Worm (Caenorhabditis elegans): ENCODE results near the gene mrp-1.

The mrp-1 gene

DNA sequence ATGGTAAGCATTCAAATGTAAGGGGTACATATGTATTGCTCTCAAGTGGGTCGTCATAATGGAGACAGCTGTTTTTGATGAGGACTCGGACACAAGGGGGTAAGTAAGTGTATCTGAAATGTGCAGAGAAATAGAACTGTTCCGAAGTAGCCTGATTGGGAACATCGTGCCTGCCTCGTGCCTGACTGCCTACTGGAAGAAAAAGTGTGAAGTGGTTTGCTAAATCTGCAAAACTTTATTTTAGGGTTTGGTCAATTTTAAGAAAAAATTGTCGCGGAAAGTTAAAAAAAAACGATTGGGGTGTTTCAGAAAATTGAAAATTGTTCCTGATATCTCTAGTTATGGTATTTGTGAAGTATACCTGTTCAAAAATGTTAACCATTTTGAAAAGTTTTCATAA lies 30.5 kb downstream of the mrp-1 start, which contains the start of gene hlh-19:
TSS of gene hlh-19 (minus strand) at position 101 of the 400 bp plus-strand sequence.
- TF ChIP-seq hmbx-1 (tag; optimal IDR thresholded peaks at IDR 0.05) (no peak), sea-1 (GFP tag; conservative IDR thresholded peaks at IDR 0.05) (no peak), hnd-1 (tag; optimal IDR thresholded peaks at IDR 0.05) (no peak), B0310.2 (tag; optimal IDR thresholded peaks at IDR 0.05) (no peak), scrt-1 (GFP tag; IDR thresholded peaks at IDR 0.05) (no peak), pes-1 (GFP tag; IDR thresholded peaks at IDR 0.05) (no peak), ceh-13 (GFP tag; optimal IDR thresholded peaks at IDR 0.05) (no peak), hmg-4 (GFP tag; optimal IDR thresholded peaks at IDR 0.05) (no peak), flt-1 (GFP tag; IDR thresholded peaks at IDR 0.05) (no peak), tbx-37 (GFP tag; conservative IDR thresholded peaks at IDR 0.05) (no peak), tra-4 (tag; optimal IDR thresholded peaks at IDR 0.05) (no peak), F13C5.2 (tag; optimal IDR thresholded peaks at IDR 0.05) (no peak), ama-1 (optimal IDR thresholded peaks at IDR 0.05) (no peak), aly-1 (tag; optimal IDR thresholded peaks at IDR 0.05) (no peak), tbx-11 (GFP tag; IDR thresholded peaks at IDR 0.05) (no peak), ceh-36 (tag; optimal IDR thresholded peaks at IDR 0.05) (no peak), ets-7 (tag; optimal IDR thresholded peaks at IDR 0.05) (no peak)

ce11 chrX:555043-555791 lies 32.5 kb downstream of the mrp-1 start:
- TF ChIP-seq tbx-11 (GFP tag; IDR thresholded peaks at IDR 0.05): no peak
- TF ChIP-seq hmg-4 (GFP tag; optimal IDR thresholded peaks at IDR 0.05): no peak
- no peak for TF ChIP-seq sea-1 (GFP tag; conservative IDR thresholded peaks at IDR 0.05)
- no peak for TF ChIP-seq B0310.2 (tag; optimal IDR thresholded peaks at IDR 0.05)
- no peak for TF ChIP-seq F13C5.2 (tag; optimal IDR thresholded peaks at IDR 0.05)
- TF ChIP-seq aly-1 (tag; optimal IDR thresholded peaks at IDR 0.05): no peak
- no peak for TF ChIP-seq ets-7 (tag; optimal IDR thresholded peaks at IDR 0.05)
- TF ChIP-seq tra-4 (tag; optimal IDR thresholded peaks at IDR 0.05): no peak
- TF ChIP-seq hmbx-1 (tag; optimal IDR thresholded peaks at IDR 0.05): no peak
- no peak for TF ChIP-seq ceh-13 (GFP tag; optimal IDR thresholded peaks at IDR 0.05)
- no peak for TF ChIP-seq hnd-1 (tag; optimal IDR thresholded peaks at IDR 0.05)
- TF ChIP-seq flt-1 (GFP tag; IDR thresholded peaks at IDR 0.05): no peak
- no peak for TF ChIP-seq ceh-36 (tag; optimal IDR thresholded peaks at IDR 0.05)
- no peak for TF ChIP-seq scrt-1 (GFP tag; IDR thresholded peaks at IDR 0.05)
- no peak for TF ChIP-seq pes-1 (GFP tag; IDR thresholded peaks at IDR 0.05)
- no peak for TF ChIP-seq tbx-37 (GFP tag; conservative IDR thresholded peaks at IDR 0.05)
- no peak for TF ChIP-seq ama-1 (optimal IDR thresholded peaks at IDR 0.05)

DNA sequence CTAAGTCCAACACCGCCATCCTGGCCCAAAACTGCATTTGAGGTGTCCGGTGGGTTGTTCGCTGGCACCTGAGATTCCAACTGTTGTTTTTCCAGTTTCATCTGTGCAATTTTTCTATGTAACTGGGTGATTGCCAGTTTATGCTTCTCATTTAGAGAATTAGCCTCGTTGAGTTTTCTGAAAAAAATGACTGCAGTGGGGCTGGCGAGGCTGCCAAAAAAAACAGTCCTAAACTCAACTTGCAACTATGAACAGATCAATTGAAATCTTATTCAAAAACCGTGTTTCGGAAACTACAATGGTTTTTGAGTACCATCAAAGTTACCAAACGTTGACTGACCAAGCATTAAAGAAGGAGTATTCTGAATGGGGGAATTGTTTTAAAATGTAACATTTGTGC lies 33.8 kb downstream of the mrp-1 start, which contains the start of gene F57C12.6:
TSS of gene F57C12.6 (minus strand) at position 101 of the 400 bp plus-strand sequence.
- TF ChIP-seq hmbx-1 (tag; optimal IDR thresholded peaks at IDR 0.05) (no peak), ceh-13 (GFP tag; optimal IDR thresholded peaks at IDR 0.05) (no peak), ceh-36 (tag; optimal IDR thresholded peaks at IDR 0.05) (no peak), tra-4 (tag; optimal IDR thresholded peaks at IDR 0.05) (no peak), hnd-1 (tag; optimal IDR thresholded peaks at IDR 0.05) (no peak)

DNA sequence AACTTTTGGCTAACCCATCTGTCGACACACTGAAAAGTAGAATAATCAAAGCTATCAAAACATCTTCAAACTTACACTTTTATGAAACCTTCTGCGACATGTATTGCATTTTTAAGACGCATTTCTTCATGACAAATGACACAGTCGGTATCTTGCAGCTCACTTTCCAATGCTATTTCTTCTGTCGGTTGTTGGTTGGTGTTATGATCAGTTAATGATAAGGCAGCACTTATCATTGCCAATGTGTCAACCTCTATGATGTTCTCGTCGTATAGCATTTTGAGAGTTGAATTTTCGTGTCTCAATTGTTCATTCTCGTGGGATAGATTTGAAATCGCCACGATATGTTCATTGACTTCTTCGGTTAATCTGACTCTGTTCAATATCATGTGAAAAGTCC lies 34.3 kb downstream of the mrp-1 start:
- TF ChIP-seq flt-1 (GFP tag; IDR thresholded peaks at IDR 0.05): no peak
- TF ChIP-seq hmbx-1 (tag; optimal IDR thresholded peaks at IDR 0.05): no peak

DNA sequence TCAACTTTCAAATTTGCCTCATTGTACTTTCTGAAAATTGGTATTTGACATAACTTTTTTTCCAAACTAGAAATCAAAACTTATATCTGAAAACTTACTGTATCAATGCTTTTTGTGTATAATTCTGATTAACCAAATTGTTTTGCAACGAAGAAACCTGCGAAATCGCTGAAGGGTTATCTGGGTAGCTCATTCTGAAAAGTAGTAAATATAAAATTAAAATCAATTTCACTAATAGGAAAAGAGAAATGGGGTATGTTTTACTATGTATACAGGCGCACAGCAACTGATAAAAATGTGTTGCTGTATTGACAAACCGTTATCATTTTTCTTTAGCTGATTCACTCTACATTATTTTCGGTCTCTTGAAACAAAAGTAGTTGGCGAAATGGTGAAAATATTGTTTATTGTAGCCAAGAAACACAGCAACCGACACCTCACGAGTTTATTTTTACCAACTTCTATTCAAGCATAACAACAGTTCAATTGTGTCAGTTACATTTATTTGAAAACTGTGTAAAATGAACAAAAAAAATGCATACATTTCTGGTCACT lies 36.4 kb downstream of the mrp-1 start, which contains the start of gene F57C12.2:
TSS of gene F57C12.2 (minus strand) at position 218 of the 555 bp plus-strand sequence.
- TF ChIP-seq hmg-4 (GFP tag; optimal IDR thresholded peaks at IDR 0.05) (no peak), hnd-1 (tag; optimal IDR thresholded peaks at IDR 0.05) (no peak), B0310.2 (tag; optimal IDR thresholded peaks at IDR 0.05) (no peak), ama-1 (optimal IDR thresholded peaks at IDR 0.05) (no peak), hmbx-1 (tag; optimal IDR thresholded peaks at IDR 0.05) (no peak)

ce11 chrX:542807-543206 lies 44.9 kb downstream of the mrp-1 start, which contains the start of gene F28C10.1:
F28C10.1 (plus strand) TSS chrX:543107.
- no peak for TF ChIP-seq aly-1 (tag; optimal IDR thresholded peaks at IDR 0.05)
- no peak for TF ChIP-seq sea-1 (GFP tag; conservative IDR thresholded peaks at IDR 0.05)
- TF ChIP-seq tbx-11 (GFP tag; IDR thresholded peaks at IDR 0.05): no peak
- TF ChIP-seq hmbx-1 (tag; optimal IDR thresholded peaks at IDR 0.05): no peak
- no peak for TF ChIP-seq F13C5.2 (tag; optimal IDR thresholded peaks at IDR 0.05)
- no peak for TF ChIP-seq ceh-36 (tag; optimal IDR thresholded peaks at IDR 0.05)

- TF ChIP-seq tbx-37 (GFP tag; conservative IDR thresholded peaks at IDR 0.05) (no peak), hmg-4 (GFP tag; optimal IDR thresholded peaks at IDR 0.05) (no peak), ama-1 (optimal IDR thresholded peaks at IDR 0.05) (no peak), aly-1 (tag; optimal IDR thresholded peaks at IDR 0.05) (no peak), pes-1 (GFP tag; IDR thresholded peaks at IDR 0.05) (no peak), scrt-1 (GFP tag; IDR thresholded peaks at IDR 0.05) (no peak), flt-1 (GFP tag; IDR thresholded peaks at IDR 0.05) (no peak), ceh-36 (tag; optimal IDR thresholded peaks at IDR 0.05) (no peak), F13C5.2 (tag; optimal IDR thresholded peaks at IDR 0.05) (no peak), hnd-1 (tag; optimal IDR thresholded peaks at IDR 0.05) (no peak), ceh-13 (GFP tag; optimal IDR thresholded peaks at IDR 0.05) (no peak), tra-4 (tag; optimal IDR thresholded peaks at IDR 0.05) (no peak), sea-1 (GFP tag; conservative IDR thresholded peaks at IDR 0.05) (no peak), hmbx-1 (tag; optimal IDR thresholded peaks at IDR 0.05) (no peak), B0310.2 (tag; optimal IDR thresholded peaks at IDR 0.05) (no peak), tbx-11 (GFP tag; IDR thresholded peaks at IDR 0.05) (no peak), ets-7 (tag; optimal IDR thresholded peaks at IDR 0.05) (no peak)
These were observed 49.6 kb downstream of the mrp-1 start for ce11 chrX:538083-538482.
